Worm (Caenorhabditis elegans) whole organism, L2 larva: ENCODE results near the gene exos-1.

Source experiments
- egl-27 ChIP-seq: sonication (generic microtip); optimal IDR thresholded peaks from 3 replicates; lab custom pipeline; 2017; ENCODE audit warnings: missing biosample characterization, missing genetic modification reagents, missing genetic modification characterization
- elt-1 ChIP-seq: fragments of 150-350 bp; optimal IDR thresholded peaks from 2 replicates; lab custom pipeline; 2014; ENCODE audit warnings: missing biosample characterization, missing genetic modification characterization
- lin-11 ChIP-seq: fragments of 150-350 bp; sonication (generic microtip); optimal IDR thresholded peaks from 2 replicates; lab custom pipeline; 2014; ENCODE audit warnings: missing biosample characterization, missing genetic modification characterization, inconsistent platforms, mixed read lengths
- lin-13 ChIP-seq: fragments of 150-350 bp; optimal IDR thresholded peaks from 2 replicates; lab custom pipeline; 2014; ENCODE audit warnings: missing biosample characterization, missing genetic modification reagents, missing genetic modification characterization
- nhr-21 ChIP-seq: fragments of 150-350 bp; optimal IDR thresholded peaks from 2 replicates; lab custom pipeline; 2014; ENCODE audit warnings: missing biosample characterization, missing genetic modification characterization
- nhr-77 ChIP-seq: fragments of 150-350 bp; optimal IDR thresholded peaks from 2 replicates; lab custom pipeline; 2014; ENCODE audit warnings: missing biosample characterization, missing genetic modification characterization
- skn-1 ChIP-seq: sonication (generic microtip); optimal IDR thresholded peaks from 2 replicates; lab custom pipeline; 2017; ENCODE audit warnings: missing biosample characterization, missing genetic modification characterization
- unc-62 ChIP-seq: fragments of 150-350 bp; optimal IDR thresholded peaks from 2 replicates; lab custom pipeline; 2014; ENCODE audit warnings: missing biosample characterization, missing genetic modification reagents, missing genetic modification characterization

- TF ChIP-seq nhr-21 (no peak), skn-1 (no peak), egl-27 (tag; lab: Kevin White, UChicago) (peak; percentile 18), lin-13 (GFP tag; lab: Kevin White, UChicago) (no peak), lin-11 (tag; lab: Kevin White, UChicago) (no peak), elt-1 (no peak), unc-62 (GFP tag; lab: Kevin White, UChicago) (no peak), nhr-77 (no peak)
These were observed 17.7 kb downstream of the exos-1 start, which contains the start of gene Y48A6B.7 for ce11 chrIII:11026516-11027048.
